Worm (Caenorhabditis elegans) whole organism, young adult: ENCODE measurements around the gene npp-3.

ENCODE experiments used
- B0035.1 ChIP-seq: sonication (generic microtip); optimal IDR thresholded peaks from 2 replicates; lab custom pipeline; 2016; ENCODE audit warnings: missing genetic modification characterization, mild to moderate bottlenecking, missing compliant biosample characterization, missing genotype, missing genetic modification reagents
- C17E4.6 ChIP-seq: fragments of 200-800 bp; sonication (Bioruptor generic); IDR thresholded peaks from 2 replicates; pipeline ENCODE4 v1.3.6; 2022; ENCODE audit warnings: missing genetic modification reagents, missing genetic modification characterization, missing compliant biosample characterization
- F33H1.4 ChIP-seq: fragments of 200-800 bp; sonication (Bioruptor generic); IDR thresholded peaks from 2 replicates; pipeline ENCODE4 v1.3.6; 2022; ENCODE audit warnings: missing genetic modification reagents, missing genetic modification characterization, missing compliant biosample characterization
- F39B2.1 ChIP-seq: fragments of 200-800 bp; sonication (Bioruptor generic); IDR thresholded peaks from 2 replicates; pipeline ENCODE4 v1.3.6; 2022; ENCODE audit warnings: missing genetic modification reagents, missing genetic modification characterization, missing compliant biosample characterization
- K12H6.12 ChIP-seq: fragments of 200-800 bp; sonication (Bioruptor generic); optimal IDR thresholded peaks from 2 replicates; lab custom pipeline; 2018; ENCODE audit warnings: mild to moderate bottlenecking, missing genetic modification characterization, missing compliant biosample characterization
- T07F8.4 ChIP-seq: sonication (generic microtip); optimal IDR thresholded peaks from 2 replicates; lab custom pipeline; 2016; ENCODE audit warnings: mild to moderate bottlenecking, missing genetic modification characterization, moderate library complexity, missing compliant biosample characterization
- Y53F4B.3 ChIP-seq: fragments of 200-800 bp; sonication (Bioruptor generic); IDR thresholded peaks from 2 replicates; pipeline ENCODE4 v1.3.6; 2022; ENCODE audit warnings: missing genetic modification reagents, missing genetic modification characterization, missing compliant biosample characterization
- ZK185.1 ChIP-seq: sonication (generic microtip); optimal IDR thresholded peaks from 2 replicates; lab custom pipeline; 2016; ENCODE audit warnings: mild to moderate bottlenecking, missing genetic modification characterization, missing compliant biosample characterization; ENCODE audit not compliant: poor library complexity, severe bottlenecking
- aptf-3 ChIP-seq: fragments of 200-800 bp; sonication (Bioruptor generic); IDR thresholded peaks from 2 replicates; pipeline ENCODE4 v1.3.6; 2022; ENCODE audit warnings: missing genetic modification characterization, missing compliant biosample characterization
- atf-7 ChIP-seq: sonication (generic microtip); optimal IDR thresholded peaks from 2 replicates; lab custom pipeline; 2017; ENCODE audit warnings: mild to moderate bottlenecking, missing genetic modification characterization, missing compliant biosample characterization
- bed-1 ChIP-seq: fragments of 200-800 bp; sonication (Bioruptor generic); IDR thresholded peaks from 2 replicates; pipeline ENCODE4 v1.3.6; 2022; ENCODE audit warnings: missing genetic modification reagents, missing genetic modification characterization, missing compliant biosample characterization
- bed-2 ChIP-seq: fragments of 200-800 bp; sonication (Bioruptor generic); IDR thresholded peaks from 2 replicates; pipeline ENCODE4 v1.3.6; 2022; ENCODE audit warnings: missing genetic modification reagents, missing genetic modification characterization, missing compliant biosample characterization
- cebp-2 ChIP-seq: fragments of 200-800 bp; sonication (Bioruptor generic); IDR thresholded peaks from 2 replicates; pipeline ENCODE4 v1.3.6; 2022; ENCODE audit warnings: missing genetic modification characterization, missing compliant biosample characterization
- ceh-58 ChIP-seq: fragments of 200-800 bp; sonication (Bioruptor generic); IDR thresholded peaks from 2 replicates; pipeline ENCODE4 v1.3.6; 2022; ENCODE audit warnings: missing genetic modification characterization, missing compliant biosample characterization
- die-1 ChIP-seq: sonication (generic microtip); optimal IDR thresholded peaks from 2 replicates; lab custom pipeline; 2016; ENCODE audit warnings: missing genotype, mild to moderate bottlenecking, missing genetic modification characterization, missing compliant biosample characterization
- dox-1 ChIP-seq: fragments of 200-800 bp; sonication (Bioruptor generic); IDR thresholded peaks from 2 replicates; pipeline ENCODE4 v1.3.6; 2022; ENCODE audit warnings: missing genetic modification reagents, missing genetic modification characterization, missing compliant biosample characterization
- dpff-1 ChIP-seq: sonication (generic microtip); optimal IDR thresholded peaks from 2 replicates; lab custom pipeline; 2017; ENCODE audit warnings: mild to moderate bottlenecking, missing genetic modification characterization, missing compliant biosample characterization
- dpl-1 ChIP-seq: fragments of 150-350 bp; optimal IDR thresholded peaks from 2 replicates; lab custom pipeline; 2014; ENCODE audit warnings: missing biosample characterization, missing genetic modification reagents, missing genetic modification characterization
- egl-44 ChIP-seq: fragments of 200-800 bp; sonication (Bioruptor generic); IDR thresholded peaks from 2 replicates; pipeline ENCODE4 v1.3.6; 2022; ENCODE audit warnings: missing genetic modification reagents, missing genetic modification characterization, missing compliant biosample characterization
- ekl-4 ChIP-seq: fragments of 200-800 bp; sonication (Bioruptor generic); IDR thresholded peaks from 2 replicates; pipeline ENCODE4 v1.3.6; 2022; ENCODE audit warnings: missing genetic modification reagents, missing genetic modification characterization, missing compliant biosample characterization
- hmg-1.2 ChIP-seq: fragments of 200-800 bp; sonication (Bioruptor generic); IDR thresholded peaks from 2 replicates; pipeline ENCODE4 v1.3.6; 2022; ENCODE audit warnings: missing genetic modification reagents, missing genetic modification characterization, missing compliant biosample characterization
- let-607 ChIP-seq, 2 experiments: fragments of 200-800 bp in 1 of 2; sonication (Bioruptor generic) in 1 of 2; sonication (generic microtip) in 1 of 2; optimal IDR thresholded peaks; 2 replicates each; lab custom pipeline; 2016 to 2018; ENCODE audit warnings: mild to moderate bottlenecking in 2 of 2, missing compliant biosample characterization in 2 of 2, missing genetic modification characterization in 2 of 2, moderate library complexity in 2 of 2, missing genotype in 1 of 2
- lin-26 ChIP-seq: fragments of 200-800 bp; sonication (Bioruptor generic); IDR thresholded peaks from 2 replicates; pipeline ENCODE4 v1.3.6; 2022; ENCODE audit warnings: missing genetic modification reagents, missing genetic modification characterization, missing compliant biosample characterization
- lin-35 ChIP-seq, 3 experiments: fragments of 150-350 bp in 2 of 3; sonication (generic microtip) in 1 of 3; optimal IDR thresholded peaks; 2 replicates each; lab custom pipeline; 2014 to 2018; ENCODE audit warnings: missing biosample characterization in 3 of 3, missing genetic modification characterization in 3 of 3, missing genetic modification reagents in 3 of 3
- lin-54 ChIP-seq: fragments of 200-800 bp; sonication (Bioruptor generic); optimal IDR thresholded peaks from 2 replicates; lab custom pipeline; 2018; ENCODE audit warnings: mild to moderate bottlenecking, missing genetic modification characterization, missing compliant biosample characterization
- lir-1 ChIP-seq: fragments of 200-800 bp; sonication (Bioruptor generic); conservative IDR thresholded peaks from 2 replicates; pipeline ENCODE4 v1.3.6; 2022; ENCODE audit warnings: missing genetic modification reagents, missing genetic modification characterization, missing compliant biosample characterization
- lsl-1 ChIP-seq: fragments of 200-800 bp; sonication (Bioruptor generic); optimal IDR thresholded peaks from 2 replicates; lab custom pipeline; 2018; ENCODE audit warnings: mild to moderate bottlenecking, missing genetic modification characterization, moderate library complexity, missing compliant biosample characterization
- lsy-27 ChIP-seq: sonication (generic microtip); optimal IDR thresholded peaks from 2 replicates; lab custom pipeline; 2017; ENCODE audit warnings: missing genetic modification characterization, mild to moderate bottlenecking, missing compliant biosample characterization, antibody characterized with exemption, missing genotype, borderline replicate concordance; ENCODE audit not compliant: insufficient read depth
- madf-6 ChIP-seq: fragments of 200-800 bp; sonication (Bioruptor generic); IDR thresholded peaks from 2 replicates; pipeline ENCODE4 v1.3.6; 2022; ENCODE audit warnings: missing genetic modification reagents, missing genetic modification characterization, missing compliant biosample characterization
- madf-8 ChIP-seq: fragments of 200-800 bp; sonication (Bioruptor generic); conservative IDR thresholded peaks from 2 replicates; pipeline ENCODE4 v1.3.6; 2022; ENCODE audit warnings: missing genetic modification reagents, missing genetic modification characterization, missing compliant biosample characterization
- mel-28 ChIP-seq: sonication (generic microtip); optimal IDR thresholded peaks from 2 replicates; lab custom pipeline; 2016; ENCODE audit warnings: borderline replicate concordance, mild to moderate bottlenecking, missing genetic modification characterization, missing compliant biosample characterization
- mxl-1 ChIP-seq: sonication (generic microtip); optimal IDR thresholded peaks from 2 replicates; lab custom pipeline; 2016; ENCODE audit warnings: missing genetic modification characterization, missing compliant biosample characterization
- nhr-179 ChIP-seq: sonication (generic microtip); optimal IDR thresholded peaks from 2 replicates; lab custom pipeline; 2016; ENCODE audit warnings: mild to moderate bottlenecking, missing genetic modification characterization, missing compliant biosample characterization
- nhr-80 ChIP-seq: sonication (generic microtip); optimal IDR thresholded peaks from 2 replicates; lab custom pipeline; 2016; ENCODE audit warnings: missing genetic modification characterization, missing compliant biosample characterization
- nhr-90 ChIP-seq: sonication (generic microtip); optimal IDR thresholded peaks from 2 replicates; lab custom pipeline; 2016; ENCODE audit warnings: missing genotype, mild to moderate bottlenecking, missing genetic modification characterization, missing compliant biosample characterization
- pbrm-1 ChIP-seq: fragments of 200-800 bp; sonication (Bioruptor generic); IDR thresholded peaks from 2 replicates; pipeline ENCODE4 v1.3.6; 2022; ENCODE audit warnings: missing genetic modification reagents, missing genetic modification characterization, missing compliant biosample characterization
- rec-8 ChIP-seq, 2 experiments: sonication (generic microtip); optimal IDR thresholded peaks; 2 replicates each; lab custom pipeline; 2016; ENCODE audit warnings: mild to moderate bottlenecking in 2 of 2, missing genetic modification characterization in 2 of 2, missing genetic modification reagents in 2 of 2, missing genotype in 2 of 2, missing biosample characterization in 1 of 2, missing compliant biosample characterization in 1 of 2, moderate library complexity in 1 of 2
- rpc-1 ChIP-seq, 2 experiments: fragments of 150-350 bp in 1 of 2; sonication (generic microtip) in 1 of 2; optimal IDR thresholded peaks; 2 replicates each; lab custom pipeline; 2014 to 2018; ENCODE audit warnings: missing biosample characterization in 1 of 2, missing genetic modification characterization in 1 of 2, missing genetic modification reagents in 1 of 2, missing genotype in 1 of 2
- sea-2 ChIP-seq: fragments of 200-800 bp; sonication (Bioruptor generic); IDR thresholded peaks from 2 replicates; pipeline ENCODE4 v1.3.6; 2022; ENCODE audit warnings: missing genetic modification characterization, missing compliant biosample characterization
- snpc-1.3 ChIP-seq: sonication (generic microtip); optimal IDR thresholded peaks from 2 replicates; lab custom pipeline; 2017; ENCODE audit warnings: missing genetic modification characterization, mild to moderate bottlenecking, missing compliant biosample characterization, antibody characterized with exemption, moderate library complexity, missing genotype, missing genetic modification reagents; ENCODE audit not compliant: insufficient read depth
- snpc-3.4 ChIP-seq: sonication (generic microtip); optimal IDR thresholded peaks from 2 replicates; lab custom pipeline; 2017; ENCODE audit warnings: missing genetic modification characterization, mild to moderate bottlenecking, missing compliant biosample characterization, antibody characterized with exemption, moderate library complexity, missing genotype, missing genetic modification reagents
- tbp1 ChIP-seq: fragments of 200-800 bp; sonication (Bioruptor generic); optimal IDR thresholded peaks from 2 replicates; lab custom pipeline; 2018; ENCODE audit warnings: mild to moderate bottlenecking, missing genetic modification characterization, missing compliant biosample characterization
- tbx-9 ChIP-seq: sonication (generic microtip); optimal IDR thresholded peaks from 2 replicates; lab custom pipeline; 2016; ENCODE audit warnings: borderline replicate concordance, missing genetic modification characterization, inconsistent platforms, missing compliant biosample characterization
- unc-130 ChIP-seq: sonication (generic microtip); optimal IDR thresholded peaks from 2 replicates; lab custom pipeline; 2016; ENCODE audit warnings: missing genetic modification reagents, missing genetic modification characterization, missing compliant biosample characterization
- ztf-26 ChIP-seq: sonication (generic microtip); optimal IDR thresholded peaks from 2 replicates; lab custom pipeline; 2017; ENCODE audit warnings: missing genetic modification characterization, missing compliant biosample characterization
- ztf-3 ChIP-seq: fragments of 200-800 bp; sonication (Bioruptor generic); optimal IDR thresholded peaks from 2 replicates; lab custom pipeline; 2018; ENCODE audit warnings: mild to moderate bottlenecking, missing genetic modification characterization, missing compliant biosample characterization

Gene npp-3

ce11 chrII:11916945-11917344 lies 42.4 kb upstream of the npp-3 start (continued):
- TF ChIP-seq bed-1 (GFP tag; lab: Robert Waterston, UW) (no peak), nhr-80 (tag; lab: Kevin White, UChicago) (no peak), let-607 (tag; optimal IDR thresholded peaks at IDR 0.05; lab: Kevin White, UChicago) (peak in 1 of 2 experiments; percentile 17)

- no peak for TF ChIP-seq nhr-179
- TF ChIP-seq cebp-2: no peak
- TF ChIP-seq tbp1 (GFP tag; lab: Kevin White, UChicago): no peak
- 0 out of 2 replicates have a peak, but pooled peaks have one; percentile 24 for TF ChIP-seq hmg-1.2 (GFP tag; lab: Robert Waterston, UW)
- no peak for TF ChIP-seq aptf-3 (GFP tag; lab: Robert Waterston, UW)
- TF ChIP-seq mel-28 (tag; lab: Kevin White, UChicago): no peak
- TF ChIP-seq dpff-1 (tag; lab: Kevin White, UChicago): no peak
- no peak for TF ChIP-seq mxl-1 (tag; lab: Kevin White, UChicago)
- peak; percentile 43 for TF ChIP-seq lsl-1 (GFP tag; lab: Kevin White, UChicago)
- no peak for TF ChIP-seq rec-8 (tag; optimal IDR thresholded peaks at IDR 0.05; lab: Kevin White, UChicago)
- peak; percentile 12 for TF ChIP-seq lin-54 (GFP tag; lab: Kevin White, UChicago)
- 0 out of 2 replicates have a peak, but pooled peaks have one; percentile 15 for TF ChIP-seq dox-1 (GFP tag; lab: Robert Waterston, UW)
- no peak for TF ChIP-seq dpl-1
- no peak for TF ChIP-seq tbx-9 (tag; lab: Kevin White, UChicago)
- TF ChIP-seq bed-1 (GFP tag; lab: Robert Waterston, UW): no peak
- no peak for TF ChIP-seq F33H1.4 (GFP tag; lab: Robert Waterston, UW)
- no peak for TF ChIP-seq B0035.1 (tag; lab: Kevin White, UChicago)
- no peak for TF ChIP-seq K12H6.12
- TF ChIP-seq lin-35 (GFP tag; optimal IDR thresholded peaks at IDR 0.05; lab: Kevin White, UChicago): no peak
- no peak for TF ChIP-seq ztf-3 (GFP tag; lab: Kevin White, UChicago)
- no peak for TF ChIP-seq snpc-3.4 (tag; lab: Kevin White, UChicago)
- no peak for TF ChIP-seq ztf-26
- TF ChIP-seq lir-1 (GFP tag; lab: Robert Waterston, UW): no peak
- no peak for TF ChIP-seq rpc-1 (optimal IDR thresholded peaks at IDR 0.05; lab: Kevin White, UChicago)
- no peak for TF ChIP-seq rpc-1 (tag; optimal IDR thresholded peaks at IDR 0.05; lab: Kevin White, UChicago)
- TF ChIP-seq Y53F4B.3 (GFP tag; lab: Robert Waterston, UW): no peak
- TF ChIP-seq nhr-80 (tag; lab: Kevin White, UChicago): no peak
- no peak for TF ChIP-seq madf-6 (GFP tag; lab: Robert Waterston, UW)
- TF ChIP-seq pbrm-1: peak; percentile 47; the same call in 1 of the 2 replicates
- no peak for TF ChIP-seq sea-2 (GFP tag; lab: Robert Waterston, UW)
- TF ChIP-seq ekl-4 (GFP tag; lab: Robert Waterston, UW): no peak
- TF ChIP-seq die-1 (tag; lab: Kevin White, UChicago): peak; percentile 27
- TF ChIP-seq lsy-27 (tag; lab: Kevin White, UChicago): no peak
- no peak for TF ChIP-seq C17E4.6 (GFP tag; lab: Robert Waterston, UW)
- no peak for TF ChIP-seq snpc-1.3 (tag; lab: Kevin White, UChicago)
- no peak for TF ChIP-seq unc-130 (GFP tag; lab: Kevin White, UChicago)
- TF ChIP-seq F39B2.1: no peak
- TF ChIP-seq T07F8.4 (tag; lab: Kevin White, UChicago): peak; percentile 27
- TF ChIP-seq ceh-58 (GFP tag; lab: Robert Waterston, UW): no peak
- TF ChIP-seq bed-2 (GFP tag; lab: Robert Waterston, UW): no peak
- no peak for TF ChIP-seq ZK185.1 (tag; lab: Kevin White, UChicago)
- TF ChIP-seq egl-44: no peak
- TF ChIP-seq lin-26: peak; percentile 65
- no peak for TF ChIP-seq atf-7 (tag; lab: Kevin White, UChicago)
- no peak for TF ChIP-seq nhr-90
- no peak for TF ChIP-seq madf-8
- TF ChIP-seq, all 124 proteins: peak for 8
These were observed 42.0 kb upstream of the npp-3 start for ce11 chrII:11916555-11916941.
